Worm (Caenorhabditis elegans) whole organism, midembryonic: Measurements from ENCODE around the gene nex-3.

ENCODE experiments used
- T22C8.4 ChIP-seq: fragments of 200-800 bp; sonication (Bioruptor generic); IDR thresholded peaks from 2 replicates; pipeline ENCODE4 v1.3.6; 2022; ENCODE audit warnings: missing genetic modification characterization, missing compliant biosample characterization
- cog-1 ChIP-seq: sonication (generic microtip); optimal IDR thresholded peaks from 2 replicates; lab custom pipeline; 2016; ENCODE audit warnings: missing genetic modification characterization, missing compliant biosample characterization
- flt-1 ChIP-seq: fragments of 200-800 bp; sonication (Bioruptor generic); IDR thresholded peaks from 2 replicates; pipeline ENCODE4 v1.3.6; 2022; ENCODE audit warnings: missing genetic modification characterization, missing compliant biosample characterization
- klf-2 ChIP-seq: fragments of 200-800 bp; sonication (Bioruptor generic); conservative IDR thresholded peaks from 2 replicates; pipeline ENCODE4 v1.3.6; 2022; ENCODE audit warnings: missing genetic modification reagents, missing genetic modification characterization, missing compliant biosample characterization
- med-1 ChIP-seq: sonication (generic microtip); optimal IDR thresholded peaks from 2 replicates; lab custom pipeline; 2017; ENCODE audit warnings: missing genetic modification characterization, mild to moderate bottlenecking, missing compliant biosample characterization, antibody characterized with exemption, missing genetic modification reagents; ENCODE audit not compliant: insufficient read depth
- ref-1 ChIP-seq: fragments of 200-800 bp; sonication (Bioruptor generic); conservative IDR thresholded peaks from 2 replicates; pipeline ENCODE4 v1.3.6; 2022; ENCODE audit warnings: missing genetic modification reagents, missing genetic modification characterization, missing compliant biosample characterization
- tab-1 ChIP-seq: fragments of 200-800 bp; sonication (Bioruptor generic); IDR thresholded peaks from 2 replicates; pipeline ENCODE4 v1.3.6; 2022; ENCODE audit warnings: missing genetic modification characterization, missing compliant biosample characterization
- ztf-23 ChIP-seq: fragments of 200-800 bp; sonication (Bioruptor generic); IDR thresholded peaks from 2 replicates; pipeline ENCODE4 v1.3.6; 2022; ENCODE audit warnings: missing genetic modification reagents, missing genetic modification characterization, missing compliant biosample characterization
- ztf-29 ChIP-seq: fragments of 200-800 bp; sonication (Bioruptor generic); IDR thresholded peaks from 2 replicates; pipeline ENCODE4 v1.3.6; 2022; ENCODE audit warnings: missing genetic modification reagents, missing genetic modification characterization, missing compliant biosample characterization

- TF ChIP-seq tab-1 (GFP tag; lab: Robert Waterston, UW): no peak
- TF ChIP-seq ztf-23: no peak
- no peak for TF ChIP-seq flt-1 (GFP tag; lab: Robert Waterston, UW)
- no peak for TF ChIP-seq ztf-29 (GFP tag; lab: Robert Waterston, UW)
- TF ChIP-seq T22C8.4: no peak
- TF ChIP-seq ref-1 (GFP tag; lab: Robert Waterston, UW): no peak
- TF ChIP-seq cog-1 (tag; lab: Kevin White, UChicago): no peak
- TF ChIP-seq med-1 (GFP tag; lab: Kevin White, UChicago): no peak
- no peak for TF ChIP-seq klf-2 (GFP tag; lab: Robert Waterston, UW)
Measured at ce11 chrIII:4487271-4487670, 45.4 kb downstream of the nex-3 start.
